Worm (Caenorhabditis elegans) whole organism, mixed stage, embryonic: ENCODE data around the gene lgc-31.

ENCODE experiments used
- M03D4.4 ChIP-seq: sonication (generic microtip); optimal IDR thresholded peaks from 2 replicates; lab custom pipeline; 2017; ENCODE audit warnings: mild to moderate bottlenecking, missing genetic modification characterization, missing compliant biosample characterization
- ceh-39 ChIP-seq: fragments of 150-350 bp; optimal IDR thresholded peaks from 2 replicates; lab custom pipeline; 2014; ENCODE audit warnings: missing biosample characterization, missing genetic modification characterization
- ces-1 ChIP-seq: fragments of 150-350 bp; optimal IDR thresholded peaks from 2 replicates; lab custom pipeline; 2014; ENCODE audit warnings: missing biosample characterization, missing genetic modification reagents, missing genetic modification characterization
- elt-1 ChIP-seq: sonication (generic microtip); optimal IDR thresholded peaks from 2 replicates; lab custom pipeline; 2017; ENCODE audit warnings: missing genetic modification characterization, mild to moderate bottlenecking, missing compliant biosample characterization, antibody characterized with exemption, moderate library complexity, borderline replicate concordance; ENCODE audit not compliant: insufficient read depth
- lin-13 ChIP-seq: fragments of 150-350 bp; optimal IDR thresholded peaks from 2 replicates; lab custom pipeline; 2014; ENCODE audit warnings: missing biosample characterization, missing genetic modification characterization
- lsy-2 ChIP-seq: fragments of 150-350 bp; optimal IDR thresholded peaks from 2 replicates; lab custom pipeline; 2014; ENCODE audit warnings: missing biosample characterization, missing genetic modification characterization
- nhr-28 ChIP-seq: fragments of 150-350 bp; optimal IDR thresholded peaks from 2 replicates; lab custom pipeline; 2014; ENCODE audit warnings: missing biosample characterization, missing genetic modification characterization
- unc-39 ChIP-seq: fragments of 150-350 bp; optimal IDR thresholded peaks from 2 replicates; lab custom pipeline; 2014; ENCODE audit warnings: missing biosample characterization, missing genetic modification characterization

DNA sequence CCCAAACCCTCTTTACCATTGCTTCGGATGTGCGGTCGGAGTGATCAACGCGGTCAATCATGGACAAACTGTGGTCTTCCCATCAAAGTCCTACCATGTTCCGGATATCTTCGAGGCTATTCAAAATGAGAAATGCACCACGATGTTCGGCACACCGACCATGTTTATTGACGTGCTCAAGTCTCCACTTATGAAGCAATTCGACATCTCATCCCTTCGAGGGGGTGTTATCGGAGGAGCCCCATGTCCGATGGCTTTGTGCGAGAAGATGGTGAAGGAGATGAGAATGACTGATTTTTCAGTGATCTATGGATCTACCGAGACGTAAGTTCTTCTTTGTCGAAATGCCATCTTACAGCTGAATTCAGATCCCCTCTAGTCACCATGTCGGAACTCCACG is 46.6 kb upstream of the lgc-31 start:
- TF ChIP-seq unc-39 (tag; lab: Kevin White, UChicago) (no peak), lin-13 (tag; lab: Kevin White, UChicago) (no peak), elt-1 (tag; lab: Kevin White, UChicago) (no peak), nhr-28 (tag; lab: Kevin White, UChicago) (no peak), ces-1 (GFP tag; lab: Kevin White, UChicago) (no peak), lsy-2 (no peak), ceh-39 (tag; lab: Kevin White, UChicago) (no peak), M03D4.4 (tag; lab: Kevin White, UChicago) (no peak)
